Fruit fly (Drosophila melanogaster) whole organism: ENCODE results near the gene Cmpk.

ENCODE experiments used
- CG8478 ChIP-seq: fragments of >200 bp; optimal IDR thresholded peaks from 2 replicates; lab custom pipeline; 2018; ENCODE audit warnings: inconsistent platforms
- Dll ChIP-seq: fragments of >200 bp; optimal IDR thresholded peaks from 2 replicates; lab custom pipeline; 2017
- EcR ChIP-seq, 2 experiments: fragments of >200 bp; optimal IDR thresholded peaks; 2 replicates each; lab custom pipeline; 2017; ENCODE audit warnings: missing biosample characterization in 2 of 2, missing genetic modification characterization in 2 of 2, missing genetic modification reagents in 2 of 2
- pan ChIP-seq: fragments of >200 bp; optimal IDR thresholded peaks from 2 replicates; lab custom pipeline; 2017
- psq ChIP-seq: fragments of >200 bp; optimal IDR thresholded peaks from 2 replicates; lab custom pipeline; 2017
- usp ChIP-seq: fragments of >200 bp; optimal IDR thresholded peaks from 2 replicates; lab custom pipeline; 2017; ENCODE audit warnings: missing biosample characterization, missing genetic modification characterization, mixed read lengths

Cmpk gene

DNA sequence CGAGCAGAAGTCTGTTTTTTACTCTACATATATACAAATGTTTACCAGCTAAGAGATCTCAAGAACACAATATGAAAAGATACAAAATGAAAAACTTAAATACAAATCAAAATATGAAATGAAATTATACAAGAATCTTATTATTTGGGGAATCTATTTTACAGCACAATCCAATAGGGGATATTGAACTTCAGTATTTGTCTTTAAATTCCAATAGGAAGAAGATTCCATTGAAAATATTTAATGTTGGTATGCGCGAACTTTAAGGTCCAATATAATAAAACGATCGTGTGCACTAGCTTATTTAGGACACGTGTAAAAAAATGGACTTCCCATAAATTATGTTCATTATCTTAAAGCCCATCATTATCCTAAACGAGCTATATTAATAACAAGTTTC, 17.3 kb downstream of the Cmpk start:
- TF ChIP-seq pan (lab: Kevin White, UChicago) (no peak), psq (no peak), usp (GFP tag; lab: Kevin White, UChicago) (no peak), CG8478 (lab: Kevin White, UChicago) (no peak), EcR (GFP tag; optimal IDR thresholded peaks at IDR 0.05; lab: Kevin White, UChicago) (no peak), Dll (no peak)

DNA sequence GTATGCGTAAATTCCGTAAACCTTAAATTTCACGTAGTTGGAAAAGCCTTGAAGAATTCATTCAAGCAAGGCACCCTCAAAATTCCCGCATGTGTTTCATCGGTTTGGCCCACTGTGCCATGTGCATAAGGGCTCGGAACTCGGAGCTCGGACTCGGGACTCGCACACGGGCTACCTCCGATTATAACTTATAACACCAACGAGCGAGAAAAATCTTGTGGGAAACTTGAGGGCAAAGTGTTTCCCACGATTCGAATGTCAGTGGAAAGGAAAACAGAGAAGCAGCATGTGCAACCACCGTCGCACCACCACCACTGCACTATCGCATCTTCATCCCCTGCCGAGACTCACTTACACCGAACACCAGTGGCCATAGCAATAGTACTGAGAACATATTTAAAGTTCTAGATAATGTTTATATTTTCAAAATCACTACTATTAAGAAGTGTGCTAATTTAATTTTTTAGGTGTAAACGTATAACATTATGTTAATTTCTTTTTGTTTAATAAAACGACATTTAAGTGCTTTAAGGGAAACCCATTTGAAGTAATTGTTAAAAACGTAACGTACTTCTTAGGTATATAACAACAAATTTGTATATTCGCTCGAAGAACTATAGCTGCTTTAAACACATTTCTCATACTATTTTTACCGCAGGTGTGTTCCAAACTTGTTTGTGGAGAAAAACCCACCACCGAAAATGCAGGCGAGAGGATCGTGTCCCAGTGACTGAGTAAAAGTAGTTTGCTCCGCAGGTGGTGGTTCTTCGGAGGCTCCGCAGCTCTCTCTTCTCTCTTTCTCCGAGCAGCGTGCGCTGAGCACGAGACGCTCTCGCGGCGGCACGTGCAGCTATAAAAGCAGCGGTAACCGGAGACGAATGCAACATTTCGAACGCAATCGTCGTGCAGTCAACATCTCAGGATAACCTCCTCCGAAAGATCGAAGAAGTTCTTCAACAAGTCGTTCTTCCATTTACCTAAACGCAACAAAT, 18.8 kb downstream of the Cmpk start:
- TF ChIP-seq CG8478 (lab: Kevin White, UChicago) (no peak), psq (no peak), Dll (peak; percentile 65)

DNA sequence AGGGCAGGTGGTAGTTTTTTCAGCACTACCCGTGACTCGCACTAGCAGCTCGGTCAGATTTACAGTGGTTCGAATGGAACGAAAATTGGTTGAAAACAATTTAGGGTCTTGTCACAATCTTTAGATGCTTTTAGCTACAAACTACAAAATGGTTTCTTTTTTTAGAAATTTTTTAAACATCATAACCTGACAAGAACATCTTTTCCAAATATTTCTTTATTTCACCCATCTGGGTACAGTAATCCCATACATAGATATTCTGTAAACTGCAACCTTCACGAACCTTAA, 19.9 kb downstream of the Cmpk start:
- TF ChIP-seq pan (lab: Kevin White, UChicago) (no peak), CG8478 (lab: Kevin White, UChicago) (no peak), Dll (no peak)

DNA sequence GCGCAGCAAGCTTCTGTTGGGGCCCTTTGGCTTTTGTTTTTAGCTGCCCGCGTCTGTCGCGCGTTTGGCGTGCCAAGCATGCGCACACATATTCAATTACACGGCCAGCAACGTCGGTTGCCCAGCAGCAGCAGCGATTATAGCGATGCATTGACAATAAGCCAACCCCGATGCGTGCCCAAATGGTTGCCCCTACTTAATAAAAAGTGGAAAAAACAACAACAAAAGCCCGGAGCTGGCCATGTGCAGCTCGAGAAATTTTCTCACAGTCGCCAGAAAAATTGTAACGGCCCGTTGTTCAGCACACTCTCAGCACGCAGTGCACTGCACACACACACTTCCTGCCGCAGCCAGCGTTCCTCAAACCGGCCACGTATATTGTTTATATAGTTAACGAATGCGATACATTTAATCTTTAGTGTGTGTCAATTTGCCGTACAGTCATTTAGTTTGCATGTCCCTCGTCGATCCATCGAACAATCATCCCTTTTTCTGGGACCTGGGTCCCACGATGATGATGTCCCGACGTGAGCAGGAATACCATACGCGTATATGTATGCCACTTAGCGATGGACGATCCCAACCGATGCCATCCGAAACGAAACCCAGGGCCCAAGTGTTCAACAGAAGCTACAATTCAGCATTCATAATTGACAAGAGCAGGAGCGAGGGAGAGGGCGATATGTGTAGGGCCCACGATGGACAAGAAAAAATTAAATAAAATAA, 20.4 kb downstream of the Cmpk start:
- TF ChIP-seq CG8478 (lab: Kevin White, UChicago), result no peak
- TF ChIP-seq Dll, result no peak
- no peak for TF ChIP-seq EcR (GFP tag; optimal IDR thresholded peaks at IDR 0.05; lab: Kevin White, UChicago)
- no peak for TF ChIP-seq usp (GFP tag; lab: Kevin White, UChicago)
- no peak for TF ChIP-seq psq

DNA sequence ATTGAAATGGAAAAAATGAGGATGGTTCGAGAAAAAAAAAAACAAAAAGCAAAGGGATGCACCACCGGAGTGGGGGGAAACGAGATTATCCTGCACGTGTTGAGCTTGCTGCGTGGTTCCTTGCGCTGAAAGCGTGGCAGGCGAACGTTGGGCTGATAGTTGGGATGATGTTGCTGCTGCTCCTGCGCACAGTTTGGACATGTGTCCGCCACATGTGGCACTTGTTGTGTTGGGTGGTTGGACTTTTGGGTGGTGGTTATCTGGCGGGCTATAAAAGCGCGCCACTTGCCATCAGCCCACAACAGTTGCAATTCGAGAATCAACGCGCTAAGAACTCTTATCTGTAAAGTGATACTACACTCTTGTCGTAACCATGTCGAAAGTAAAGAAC, 22.6 kb downstream of the Cmpk start:
- no peak for TF ChIP-seq pan (lab: Kevin White, UChicago)
- no peak for TF ChIP-seq EcR (GFP tag; optimal IDR thresholded peaks at IDR 0.05; lab: Kevin White, UChicago)
- TF ChIP-seq Dll, result no peak
- no peak for TF ChIP-seq CG8478 (lab: Kevin White, UChicago)
- TF ChIP-seq usp (GFP tag; lab: Kevin White, UChicago), result no peak
- no peak for TF ChIP-seq psq

DNA sequence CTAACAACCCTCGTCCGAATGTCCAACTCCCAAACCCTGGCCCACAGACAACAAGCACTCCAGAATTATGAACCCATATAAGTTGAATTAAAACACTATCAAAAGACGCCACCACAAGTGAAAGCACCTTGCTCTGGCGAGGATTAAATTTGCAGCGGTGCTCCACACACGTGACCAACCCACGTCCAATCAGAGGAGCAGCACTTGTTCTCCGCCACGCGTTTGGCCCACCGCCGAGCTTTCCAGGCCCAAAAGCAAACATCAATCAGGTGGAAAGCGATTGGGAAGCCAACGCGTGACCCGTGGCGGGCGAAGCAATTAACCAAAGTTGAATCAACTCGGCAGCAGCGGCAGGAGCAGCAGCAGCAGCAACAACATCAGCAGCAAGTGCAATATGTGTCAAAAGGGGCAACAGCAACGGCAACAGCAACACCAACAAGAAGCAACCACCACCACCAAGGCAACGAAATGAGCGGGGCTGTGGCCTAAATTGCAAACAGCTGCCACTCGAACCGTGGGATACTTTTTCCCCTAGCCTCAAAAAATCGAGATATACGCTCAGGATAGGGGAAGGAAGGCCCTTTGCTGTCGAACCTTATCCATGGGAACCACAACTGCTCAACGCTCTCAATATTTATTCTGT, 23.1 kb downstream of the Cmpk start:
- TF ChIP-seq EcR (GFP tag; optimal IDR thresholded peaks at IDR 0.05; lab: Kevin White, UChicago) (no peak), Dll (no peak), usp (GFP tag; lab: Kevin White, UChicago) (no peak), pan (lab: Kevin White, UChicago) (no peak), CG8478 (lab: Kevin White, UChicago) (no peak)

DNA sequence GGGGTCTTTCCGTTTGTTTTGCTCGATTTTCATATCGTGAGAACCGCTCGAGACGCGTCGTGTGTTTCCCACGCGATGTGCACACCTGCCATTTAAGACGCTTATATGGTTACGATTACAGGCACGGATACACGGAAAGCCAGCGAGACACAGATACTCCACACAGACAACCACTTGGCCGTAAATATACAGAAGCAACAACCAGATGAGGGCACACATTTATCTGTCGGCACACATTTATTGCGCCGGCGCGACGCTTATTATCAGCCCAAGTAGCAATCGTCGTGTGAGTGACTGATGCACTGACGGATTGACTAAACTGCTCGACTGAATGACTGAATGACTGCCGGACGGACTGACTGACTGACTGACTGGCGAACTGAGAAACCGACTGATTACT, 24.7 kb downstream of the Cmpk start:
- TF ChIP-seq CG8478 (lab: Kevin White, UChicago), result no peak
- TF ChIP-seq Dll, result no peak
- TF ChIP-seq EcR (GFP tag; optimal IDR thresholded peaks at IDR 0.05; lab: Kevin White, UChicago), result no peak
- no peak for TF ChIP-seq pan (lab: Kevin White, UChicago)
- TF ChIP-seq psq, result no peak
- no peak for TF ChIP-seq usp (GFP tag; lab: Kevin White, UChicago)

DNA sequence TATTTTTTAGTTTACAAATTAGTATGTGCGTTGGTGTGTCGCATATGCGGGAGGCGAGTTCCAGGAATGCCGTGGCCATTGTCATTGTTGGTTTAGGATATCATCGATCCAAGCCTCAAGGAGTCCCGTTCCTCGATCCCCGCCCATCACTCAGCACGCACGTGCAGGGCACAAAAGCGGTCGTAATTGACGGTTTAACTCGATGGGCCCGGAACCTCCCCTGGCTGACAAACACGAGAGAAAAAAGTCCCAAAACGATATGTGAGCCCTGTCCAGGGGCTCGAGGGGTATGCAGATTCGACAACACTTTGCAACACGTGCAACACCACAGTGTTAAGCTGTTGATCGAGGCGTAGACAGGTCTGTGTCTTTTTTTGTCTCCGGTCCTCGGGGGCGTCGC, 27.3 kb downstream of the Cmpk start:
- TF ChIP-seq Dll (peak; percentile 1), usp (GFP tag; lab: Kevin White, UChicago) (no peak), CG8478 (lab: Kevin White, UChicago) (no peak)

DNA sequence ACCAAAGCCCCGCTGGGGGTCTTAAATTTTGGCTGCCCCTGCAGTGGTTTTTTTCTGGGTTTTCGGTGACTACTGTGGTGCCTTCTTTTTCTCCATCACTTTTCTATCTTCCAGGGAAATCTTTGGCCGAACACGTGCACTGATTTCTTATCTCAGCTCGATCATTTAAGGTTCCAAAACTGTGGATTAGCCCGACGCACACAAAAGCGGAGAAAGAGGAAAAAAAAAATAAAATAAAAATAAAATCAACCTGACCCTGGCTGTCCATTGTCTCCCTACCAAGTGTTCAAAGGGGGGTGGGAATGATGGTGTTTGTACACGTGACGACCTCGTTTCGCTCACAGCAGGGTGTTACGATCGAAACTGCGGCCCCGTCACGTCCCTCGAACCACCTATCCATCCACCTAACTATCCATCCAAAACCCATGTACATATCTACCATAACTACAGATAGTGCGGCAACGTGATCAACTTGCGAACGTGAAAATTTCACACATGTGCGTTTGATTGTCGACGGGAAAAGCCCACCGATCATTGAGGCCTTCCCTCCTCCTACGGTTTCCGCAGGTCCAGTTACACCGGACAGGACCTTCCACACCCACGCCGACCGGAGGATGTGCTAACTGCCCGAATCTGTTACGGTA, 28.5 kb downstream of the Cmpk start:
- TF ChIP-seq EcR (GFP tag; optimal IDR thresholded peaks at IDR 0.05; lab: Kevin White, UChicago) (no peak), Dll (no peak), usp (GFP tag; lab: Kevin White, UChicago) (no peak), psq (no peak), pan (lab: Kevin White, UChicago) (no peak), CG8478 (lab: Kevin White, UChicago) (no peak)

DNA sequence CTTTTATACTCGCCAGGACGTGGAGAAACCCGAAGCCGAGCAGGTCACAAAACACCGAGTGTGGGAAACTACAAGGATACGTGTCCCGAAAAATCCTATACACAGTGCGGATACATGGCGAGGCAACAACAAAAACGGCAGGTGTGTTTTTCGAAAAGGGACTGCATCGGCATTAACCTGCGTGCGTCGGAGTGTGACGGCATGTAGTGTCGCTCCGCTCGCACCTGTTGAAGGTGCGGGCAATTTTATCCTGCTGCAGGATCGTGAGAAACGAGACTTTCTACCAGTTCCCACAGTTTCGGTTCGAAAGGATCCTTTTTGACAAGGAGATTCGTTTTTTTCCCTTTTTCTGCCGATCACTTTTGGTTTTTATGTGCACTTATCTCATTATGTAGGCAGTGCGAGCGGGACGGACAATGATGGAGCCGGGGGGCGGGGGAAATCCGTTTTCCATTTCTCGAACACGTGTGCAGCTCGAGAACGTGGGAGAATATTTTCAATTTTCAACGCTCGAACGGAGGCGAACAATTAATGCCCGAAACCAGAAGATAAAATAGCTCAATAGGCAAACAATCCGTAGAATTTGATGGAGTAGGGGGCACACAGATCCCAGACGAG, 30.5 kb downstream of the Cmpk start:
- TF ChIP-seq CG8478 (lab: Kevin White, UChicago) (no peak), usp (GFP tag; lab: Kevin White, UChicago) (no peak), psq (no peak), pan (lab: Kevin White, UChicago) (no peak), Dll (no peak), EcR (GFP tag; optimal IDR thresholded peaks at IDR 0.05; lab: Kevin White, UChicago) (no peak)

DNA sequence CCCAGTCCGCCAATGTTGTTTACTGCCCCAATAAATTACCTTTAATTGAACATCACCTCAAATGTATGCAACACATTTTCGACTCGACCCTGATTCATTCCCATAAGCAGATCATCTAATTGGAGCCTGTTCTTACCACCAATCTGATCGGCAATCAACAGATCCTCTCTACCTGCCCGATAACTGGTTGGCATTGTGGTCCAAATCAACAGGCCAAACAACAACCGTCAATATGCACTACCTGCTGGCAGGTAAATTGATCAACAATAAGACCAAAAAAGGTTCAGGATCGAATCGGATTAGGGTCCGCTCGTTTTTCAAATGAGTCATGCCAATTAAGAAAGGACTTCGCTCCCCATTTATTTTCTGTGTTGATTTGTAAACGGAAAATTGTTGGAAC, 32.0 kb downstream of the Cmpk start:
- TF ChIP-seq EcR (GFP tag; optimal IDR thresholded peaks at IDR 0.05; lab: Kevin White, UChicago) (no peak), psq (no peak), CG8478 (lab: Kevin White, UChicago) (no peak), Dll (no peak), pan (lab: Kevin White, UChicago) (no peak), usp (GFP tag; lab: Kevin White, UChicago) (no peak)
